Fruit fly (Drosophila melanogaster) whole organism, wandering third instar larva: ENCODE results near the gene Iyd.
A peak's percentile ranks its signal among the peaks of the same experiment; 100 is the strongest.

Source experiments
- Dfd ChIP-seq: fragments of >200 bp; optimal IDR thresholded peaks from 2 replicates; lab custom pipeline; 2017; ENCODE audit warnings: missing biosample characterization, missing genetic modification characterization
- Hr78 ChIP-seq: fragments of >200 bp; optimal IDR thresholded peaks from 2 replicates; lab custom pipeline; 2017; ENCODE audit warnings: missing biosample characterization, missing genetic modification characterization
- Myc ChIP-seq: fragments of >200 bp; optimal IDR thresholded peaks from 2 replicates; lab custom pipeline; 2017
- OdsH ChIP-seq: fragments of 200-800 bp; sonication (Bioruptor generic); optimal IDR thresholded peaks from 2 replicates; lab custom pipeline; 2016; ENCODE audit warnings: missing biosample characterization, mild to moderate bottlenecking, missing genetic modification characterization
- Rel ChIP-seq, 2 experiments: fragments of 200-800 bp; sonication (Bioruptor generic) in 1 of 2; optimal IDR thresholded peaks; 2 replicates in 1 of 2; 3 replicates in 1 of 2; lab custom pipeline; 2016 to 2019; ENCODE audit warnings: mild to moderate bottlenecking in 2 of 2, missing biosample characterization in 2 of 2, missing genetic modification characterization in 2 of 2, moderate library complexity in 1 of 2
- br ChIP-seq: fragments of 200-800 bp; sonication (Bioruptor generic); optimal IDR thresholded peaks from 2 replicates; lab custom pipeline; 2016; ENCODE audit warnings: missing biosample characterization, missing genetic modification characterization
- dmrt93B ChIP-seq: fragments of 200-800 bp; sonication (Bioruptor generic); optimal IDR thresholded peaks from 2 replicates; lab custom pipeline; 2018; ENCODE audit warnings: missing biosample characterization, mild to moderate bottlenecking, missing genetic modification characterization
- fru ChIP-seq: fragments of 200-800 bp; sonication (Bioruptor generic); optimal IDR thresholded peaks from 3 replicates; lab custom pipeline; 2016; ENCODE audit warnings: missing biosample characterization, mild to moderate bottlenecking, missing genetic modification characterization
- h ChIP-seq: fragments of 200-800 bp; sonication (Bioruptor generic); optimal IDR thresholded peaks from 3 replicates; lab custom pipeline; 2016; ENCODE audit warnings: missing biosample characterization, mild to moderate bottlenecking, missing genetic modification characterization
- pan ChIP-seq: fragments of >200 bp; optimal IDR thresholded peaks from 2 replicates; lab custom pipeline; 2017
- psq ChIP-seq: fragments of 200-800 bp; sonication (Bioruptor generic); optimal IDR thresholded peaks from 3 replicates; lab custom pipeline; 2017; ENCODE audit warnings: missing biosample characterization, mild to moderate bottlenecking, missing genetic modification characterization, moderate library complexity
- tai ChIP-seq: sonication (Bioruptor generic); optimal IDR thresholded peaks from 2 replicates; lab custom pipeline; 2016; ENCODE audit warnings: missing biosample characterization, missing genetic modification characterization
- usp ChIP-seq: fragments of >200 bp; optimal IDR thresholded peaks from 2 replicates; lab custom pipeline; 2017; ENCODE audit warnings: missing biosample characterization, missing genetic modification characterization
- woc ChIP-seq: sonication (Bioruptor generic); optimal IDR thresholded peaks from 2 replicates; lab custom pipeline; 2016; ENCODE audit warnings: missing biosample characterization, mild to moderate bottlenecking, missing genetic modification characterization

DNA sequence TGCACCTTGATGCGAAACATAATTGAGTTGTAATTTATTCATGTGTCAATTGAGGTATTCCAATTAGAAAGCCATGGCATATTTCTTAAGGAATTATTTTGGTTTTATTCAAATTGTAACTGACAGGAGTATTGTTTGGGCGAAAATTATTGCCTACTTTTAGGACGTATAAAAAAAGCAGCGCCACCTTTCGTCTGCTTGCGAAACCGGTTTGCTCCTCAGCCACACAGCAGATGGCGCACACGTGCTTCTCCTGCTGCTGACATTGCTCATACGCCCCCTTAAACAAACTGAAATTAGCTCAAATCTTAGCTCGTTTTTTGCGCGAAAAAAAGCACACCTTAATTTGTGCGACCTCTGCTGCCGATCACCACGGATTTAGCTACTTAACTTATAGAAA is 48.2 kb downstream of the Iyd start:
- TF ChIP-seq fru = peak; percentile 60
- peak; percentile 43 for TF ChIP-seq tai (GFP tag; lab: Kevin White, UChicago)
- no peak for TF ChIP-seq Dfd
- peak; percentile 73 for TF ChIP-seq br (GFP tag; lab: Kevin White, UChicago)
- peak; percentile 28 for TF ChIP-seq psq
- no peak for TF ChIP-seq woc (GFP tag; lab: Kevin White, UChicago)
- no peak for TF ChIP-seq usp
- TF ChIP-seq pan (lab: Kevin White, UChicago) = no peak
- TF ChIP-seq Hr78 = no peak
- TF ChIP-seq dmrt93B (GFP tag; lab: Kevin White, UChicago) = peak; percentile 21
- TF ChIP-seq OdsH (GFP tag; lab: Kevin White, UChicago) = peak; percentile 60
- TF ChIP-seq Rel (GFP tag; optimal IDR thresholded peaks at IDR 0.05; lab: Kevin White, UChicago) = no peak
- no peak for TF ChIP-seq Rel (tag; optimal IDR thresholded peaks at IDR 0.05; lab: Kevin White, UChicago)
- peak; percentile 55 for TF ChIP-seq h (GFP tag; lab: Kevin White, UChicago)
- peak; percentile 92 for TF ChIP-seq Myc
